Worm (Caenorhabditis elegans): Measurements from ENCODE around the gene ptr-25.

ptr-25 gene

DNA sequence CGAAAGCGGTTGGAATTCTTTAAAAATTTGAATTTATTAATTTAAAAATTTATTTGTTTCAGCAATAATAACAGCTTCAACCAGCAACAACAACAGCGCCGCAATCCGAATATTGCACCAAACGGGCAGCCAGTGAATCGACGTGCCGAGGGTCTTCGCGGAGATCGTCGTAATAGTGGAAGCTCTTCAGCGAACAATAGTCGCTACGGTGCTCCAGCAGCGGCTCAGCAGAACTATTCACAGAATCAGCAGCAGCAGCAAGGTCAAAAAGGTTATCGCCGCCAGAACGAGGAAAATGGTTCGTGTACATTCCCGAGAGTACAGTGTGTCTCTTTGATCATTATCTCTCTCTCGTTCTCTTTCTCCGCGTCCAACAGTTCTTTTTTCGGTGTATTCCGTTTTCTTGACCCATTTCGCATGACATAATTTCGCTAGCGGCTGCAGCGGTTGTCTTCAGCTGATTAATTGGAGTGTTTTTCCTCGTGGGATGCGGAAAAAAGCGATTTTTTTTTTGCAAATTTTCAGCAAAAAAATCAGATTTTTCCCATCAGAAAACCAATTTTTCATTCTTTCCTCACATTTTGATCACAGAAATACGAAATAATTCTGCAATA lies 24.9 kb upstream of the ptr-25 start:
- TF ChIP-seq mab-5 (tag; optimal IDR thresholded peaks at IDR 0.05) (no peak), lin-13 (tag; optimal IDR thresholded peaks at IDR 0.05) (no peak), nhr-2 (tag; optimal IDR thresholded peaks at IDR 0.05) (no peak), ham-2 (GFP tag; optimal IDR thresholded peaks at IDR 0.05) (no peak), ceh-39 (tag; optimal IDR thresholded peaks at IDR 0.05) (no peak), nhr-76 (tag; optimal IDR thresholded peaks at IDR 0.05) (no peak), pha-4 (tag; optimal IDR thresholded peaks at IDR 0.05) (no peak), snpc-4 (tag; optimal IDR thresholded peaks at IDR 0.05) (no peak)

- TF ChIP-seq flh-1 (GFP tag; optimal IDR thresholded peaks at IDR 0.05), result no peak
- TF ChIP-seq ham-2 (GFP tag; optimal IDR thresholded peaks at IDR 0.05), result peak; percentile 6
Measured at ce11 chrIII:10463653-10464052, 24.3 kb upstream of the ptr-25 start.

ce11 chrIII:10464455-10464854 lies 23.5 kb upstream of the ptr-25 start:
- TF ChIP-seq blmp-1 (tag; optimal IDR thresholded peaks at IDR 0.05), result no peak
- no peak for TF ChIP-seq mep-1 (tag; optimal IDR thresholded peaks at IDR 0.05)
- no peak for TF ChIP-seq nhr-237 (tag; optimal IDR thresholded peaks at IDR 0.05)
- TF ChIP-seq hlh-1 (tag; optimal IDR thresholded peaks at IDR 0.05), result no peak
- no peak for TF ChIP-seq mls-2 (tag; optimal IDR thresholded peaks at IDR 0.05)
- TF ChIP-seq sem-2 (GFP tag; optimal IDR thresholded peaks at IDR 0.05), result no peak
- no peak for TF ChIP-seq sptf-1 (tag; optimal IDR thresholded peaks at IDR 0.05)
- TF ChIP-seq pha-4 (tag; optimal IDR thresholded peaks at IDR 0.05), result no peak
- no peak for TF ChIP-seq elt-3 (tag; optimal IDR thresholded peaks at IDR 0.05)
- no peak for TF ChIP-seq ceh-43 (GFP tag; optimal IDR thresholded peaks at IDR 0.05)
- TF ChIP-seq nhr-76 (tag; optimal IDR thresholded peaks at IDR 0.05), result no peak
- no peak for TF ChIP-seq ztf-11 (tag; optimal IDR thresholded peaks at IDR 0.05)
- no peak for TF ChIP-seq ces-1 (GFP tag; optimal IDR thresholded peaks at IDR 0.05)
- TF ChIP-seq nhr-12 (tag; optimal IDR thresholded peaks at IDR 0.05), result no peak
- no peak for TF ChIP-seq ceh-39 (tag; optimal IDR thresholded peaks at IDR 0.05)
- TF ChIP-seq unc-120 (tag; optimal IDR thresholded peaks at IDR 0.05; ENCODE audit: poor library complexity, severe bottlenecking), result no peak
- TF ChIP-seq nhr-28 (tag; optimal IDR thresholded peaks at IDR 0.05), result no peak
- no peak for TF ChIP-seq ham-2 (GFP tag; optimal IDR thresholded peaks at IDR 0.05)
- no peak for TF ChIP-seq nhr-2 (tag; optimal IDR thresholded peaks at IDR 0.05)

- TF ChIP-seq snpc-4 (tag; optimal IDR thresholded peaks at IDR 0.05), result no peak
- TF ChIP-seq elt-1 (tag; optimal IDR thresholded peaks at IDR 0.05; ENCODE audit: borderline replicate concordance, insufficient read depth), result no peak
- no peak for TF ChIP-seq zip-8 (tag; optimal IDR thresholded peaks at IDR 0.05)
- TF ChIP-seq elt-3 (tag; optimal IDR thresholded peaks at IDR 0.05), result no peak
- no peak for TF ChIP-seq nhr-237 (tag; optimal IDR thresholded peaks at IDR 0.05)
- TF ChIP-seq unc-62 (GFP tag; optimal IDR thresholded peaks at IDR 0.05), result no peak
- no peak for TF ChIP-seq pha-4 (tag; optimal IDR thresholded peaks at IDR 0.05)
- TF ChIP-seq bed-3 (GFP tag; optimal IDR thresholded peaks at IDR 0.05), result no peak
- no peak for TF ChIP-seq ham-2 (GFP tag; optimal IDR thresholded peaks at IDR 0.05)
- TF ChIP-seq lsy-2 (tag; optimal IDR thresholded peaks at IDR 0.05), result no peak
- no peak for TF ChIP-seq unc-120 (tag; optimal IDR thresholded peaks at IDR 0.05; ENCODE audit: poor library complexity, severe bottlenecking)
- TF ChIP-seq sem-2 (GFP tag; optimal IDR thresholded peaks at IDR 0.05), result no peak
- no peak for TF ChIP-seq nhr-2 (tag; optimal IDR thresholded peaks at IDR 0.05)
- no peak for TF ChIP-seq mls-2 (tag; optimal IDR thresholded peaks at IDR 0.05)
- no peak for TF ChIP-seq tbx-8 (GFP tag; optimal IDR thresholded peaks at IDR 0.05)
Measured at ce11 chrIII:10469574-10470055, 18.3 kb upstream of the ptr-25 start, which contains the start of gene D2045.5. Gene D2045.5, minus strand, starts transcription at chrIII:10469624.

DNA sequence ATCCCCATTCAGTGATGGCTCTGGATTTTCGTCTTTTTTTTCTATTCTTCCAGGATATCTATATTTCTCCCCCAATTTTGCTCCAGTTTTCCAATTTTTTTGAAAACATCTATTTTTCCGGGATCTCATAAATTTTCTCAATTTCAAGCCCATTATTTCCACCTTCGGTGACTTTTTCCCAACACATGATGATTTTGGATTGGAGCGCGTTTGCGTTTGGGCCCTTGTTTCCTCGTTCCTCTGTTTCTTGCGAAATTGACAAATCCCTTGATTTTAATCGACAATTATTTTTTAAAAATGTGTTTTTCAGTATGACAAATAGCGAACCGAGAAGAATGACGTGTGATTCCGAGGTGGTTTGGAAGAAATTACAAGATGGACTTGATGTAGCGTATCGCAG lies 17.0 kb upstream of the ptr-25 start, which contains the start of gene cul-1:
Gene cul-1, plus strand, starts transcription at position 311 of the 400 bp plus-strand sequence.
- peak; percentile 43 for TF ChIP-seq hlh-1 (tag; optimal IDR thresholded peaks at IDR 0.05)
- TF ChIP-seq ceh-39 (tag; optimal IDR thresholded peaks at IDR 0.05), result no peak

DNA sequence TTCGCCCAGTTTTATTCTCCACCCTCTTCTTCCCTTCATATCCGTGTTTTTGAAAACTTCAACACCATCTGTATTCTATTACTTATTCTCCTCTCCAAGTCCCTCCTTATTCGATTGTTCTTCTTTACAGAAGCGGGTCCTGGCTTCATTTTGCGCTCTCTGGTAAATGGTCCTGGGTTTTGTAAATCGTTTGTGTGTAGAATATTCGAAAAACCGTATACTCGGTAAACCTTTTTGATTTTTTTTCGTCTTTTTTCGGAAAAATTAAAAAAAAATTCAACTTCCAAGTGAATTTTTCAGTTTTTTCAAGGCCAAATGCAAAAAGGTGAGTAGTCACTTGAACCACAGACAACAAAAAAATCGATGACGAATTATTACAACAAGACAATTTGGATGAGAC lies 13.0 kb upstream of the ptr-25 start, which contains the start of gene D2045.9:
Gene D2045.9, plus strand, starts transcription at position 301 of the 400 bp plus-strand sequence.
- TF ChIP-seq ceh-39 (tag; optimal IDR thresholded peaks at IDR 0.05) (no peak), elt-3 (tag; optimal IDR thresholded peaks at IDR 0.05) (no peak), nhr-2 (tag; optimal IDR thresholded peaks at IDR 0.05) (no peak), snpc-4 (tag; optimal IDR thresholded peaks at IDR 0.05) (no peak), ces-1 (GFP tag; optimal IDR thresholded peaks at IDR 0.05) (no peak), flh-1 (GFP tag; optimal IDR thresholded peaks at IDR 0.05) (no peak), lin-32 (GFP tag; optimal IDR thresholded peaks at IDR 0.05) (no peak), blmp-1 (tag; optimal IDR thresholded peaks at IDR 0.05) (no peak), elt-1 (tag; optimal IDR thresholded peaks at IDR 0.05; ENCODE audit: borderline replicate concordance, insufficient read depth) (no peak), ceh-83 (GFP tag; optimal IDR thresholded peaks at IDR 0.05) (no peak), nhr-28 (tag; optimal IDR thresholded peaks at IDR 0.05) (no peak), sptf-1 (tag; optimal IDR thresholded peaks at IDR 0.05) (no peak), unc-39 (tag; optimal IDR thresholded peaks at IDR 0.05) (no peak), nhr-237 (tag; optimal IDR thresholded peaks at IDR 0.05) (no peak), mab-5 (tag; optimal IDR thresholded peaks at IDR 0.05) (no peak), nhr-12 (tag; optimal IDR thresholded peaks at IDR 0.05) (no peak), mep-1 (tag; optimal IDR thresholded peaks at IDR 0.05) (no peak), drap-1 (GFP tag; optimal IDR thresholded peaks at IDR 0.05) (no peak)
